Fruit fly (Drosophila melanogaster) whole organism: Measurements from ENCODE around the gene ClC-c.

ENCODE experiments used
- CG8478 ChIP-seq: fragments of >200 bp; optimal IDR thresholded peaks from 2 replicates; lab custom pipeline; 2018; ENCODE audit warnings: inconsistent platforms
- EcR ChIP-seq, 2 experiments: fragments of >200 bp; optimal IDR thresholded peaks; 2 replicates each; lab custom pipeline; 2017; ENCODE audit warnings: missing biosample characterization in 2 of 2, missing genetic modification characterization in 2 of 2, missing genetic modification reagents in 2 of 2
- pan ChIP-seq: fragments of >200 bp; optimal IDR thresholded peaks from 2 replicates; lab custom pipeline; 2017
- psq ChIP-seq: fragments of >200 bp; optimal IDR thresholded peaks from 2 replicates; lab custom pipeline; 2017
- usp ChIP-seq: fragments of >200 bp; optimal IDR thresholded peaks from 2 replicates; lab custom pipeline; 2017; ENCODE audit warnings: missing biosample characterization, missing genetic modification characterization, mixed read lengths

- TF ChIP-seq usp (GFP tag; lab: Kevin White, UChicago) (no peak), CG8478 (lab: Kevin White, UChicago) (no peak), EcR (GFP tag; optimal IDR thresholded peaks at IDR 0.05; lab: Kevin White, UChicago) (no peak), psq (lab: Kevin White, UChicago) (no peak), pan (lab: Kevin White, UChicago) (no peak)
These were observed 7.2 kb downstream of the ClC-c start, which contains the start of the genes CG13074 and ATPsynbetaL for dm6 chr3L:16097393-16097884.
